Worm (Caenorhabditis elegans) whole organism, L1 larva: ENCODE data around the gene T19C3.6.
A peak's percentile ranks its signal among the peaks of the same experiment; 100 is the strongest.

Experiments used
- ceh-63 ChIP-seq: fragments of 200-800 bp; sonication (Bioruptor generic); optimal IDR thresholded peaks from 2 replicates; lab custom pipeline; 2018; ENCODE audit warnings: mild to moderate bottlenecking, missing genetic modification characterization, missing compliant biosample characterization
- fos-1 ChIP-seq: fragments of 150-350 bp; optimal IDR thresholded peaks from 2 replicates; lab custom pipeline; 2014; ENCODE audit warnings: missing biosample characterization, missing genetic modification characterization
- lin-39 ChIP-seq: fragments of 150-350 bp; optimal IDR thresholded peaks from 2 replicates; lab custom pipeline; 2014; ENCODE audit warnings: missing biosample characterization, missing genetic modification reagents, missing genetic modification characterization
- mdl-1 ChIP-seq, 2 experiments: fragments of 150-350 bp; optimal IDR thresholded peaks; 2 replicates each; lab custom pipeline; 2014 to 2017; ENCODE audit warnings: missing biosample characterization in 2 of 2, missing genetic modification characterization in 2 of 2, inconsistent platforms in 1 of 2
- snpc-4 ChIP-seq: fragments of 150-350 bp; optimal IDR thresholded peaks from 2 replicates; lab custom pipeline; 2014; ENCODE audit warnings: missing biosample characterization, missing genetic modification characterization
- ztf-11 ChIP-seq, 2 experiments: sonication (generic microtip); optimal IDR thresholded peaks; 2 replicates each; lab custom pipeline; 2016 to 2017; ENCODE audit warnings: missing genetic modification characterization in 2 of 2, missing biosample characterization in 1 of 2, missing compliant biosample characterization in 1 of 2

- TF ChIP-seq ztf-11 (tag; optimal IDR thresholded peaks at IDR 0.05; lab: Kevin White, UChicago) (no peak), ceh-63 (GFP tag; lab: Kevin White, UChicago) (peak; percentile 74), lin-39 (tag; lab: Kevin White, UChicago) (no peak), snpc-4 (tag; lab: Kevin White, UChicago) (peak; percentile 55), fos-1 (tag; lab: Kevin White, UChicago) (peak; percentile 55), mdl-1 (tag; optimal IDR thresholded peaks at IDR 0.05; lab: Kevin White, UChicago) (peak in 1 of 2 experiments; percentile 34)
These were observed 37.1 kb upstream of the T19C3.6 start, which contains the start of gene W02B3.3 for ce11 chrIII:668303-668893.
